Worm (Caenorhabditis elegans): ENCODE results near the gene srh-135.

DNA sequence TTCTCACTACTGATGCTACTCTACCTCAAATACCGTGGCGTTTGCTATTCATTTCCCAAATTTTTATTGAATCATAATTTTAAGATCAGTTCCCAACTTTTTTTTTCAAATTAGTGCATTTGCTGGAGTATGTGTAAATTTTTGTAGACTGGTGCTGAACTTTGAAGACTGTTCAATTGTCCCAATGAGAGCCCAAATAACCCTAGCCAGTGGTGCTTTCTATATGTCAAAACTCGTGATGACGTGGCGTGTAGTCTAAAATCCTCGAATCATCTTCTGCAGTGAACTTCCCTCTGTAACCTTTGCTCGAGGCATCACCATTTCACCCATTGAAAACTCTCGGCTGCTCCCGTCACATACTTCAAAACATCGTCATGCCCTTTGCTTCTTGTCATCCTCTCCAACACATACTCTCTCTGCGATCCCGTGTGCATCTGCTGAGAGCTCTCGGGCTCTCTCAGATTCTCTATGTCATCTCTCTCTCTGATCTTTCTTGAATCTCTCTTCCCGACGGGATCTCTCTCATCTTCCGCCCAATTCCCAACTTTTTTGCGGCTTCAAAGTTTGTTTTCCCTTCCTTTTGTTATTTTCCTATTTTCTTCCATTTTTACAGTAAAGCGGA is 22.4 kb downstream of the srh-135 start:
- TF ChIP-seq skn-1 (tag; optimal IDR thresholded peaks at IDR 0.05) (no peak), ceh-28 (tag; optimal IDR thresholded peaks at IDR 0.05) (no peak), nhr-11 (tag; optimal IDR thresholded peaks at IDR 0.05) (peak; percentile 43), nhr-237 (tag; optimal IDR thresholded peaks at IDR 0.05) (no peak), unc-62 (GFP tag; optimal IDR thresholded peaks at IDR 0.05) (no peak)
